Worm (Caenorhabditis elegans) whole organism, L3 larva: Measurements from ENCODE around the gene T05B4.12.

Experiments used
- eor-1 ChIP-seq, 2 experiments: fragments of 150-350 bp; optimal IDR thresholded peaks; 2 replicates each; lab custom pipeline; 2014 to 2018; ENCODE audit warnings: missing biosample characterization in 2 of 2, missing genetic modification characterization in 2 of 2
- nhr-12 ChIP-seq: fragments of 150-350 bp; optimal IDR thresholded peaks from 2 replicates; lab custom pipeline; 2014; ENCODE audit warnings: missing biosample characterization, missing genetic modification characterization
- nhr-25 ChIP-seq: sonication (generic microtip); optimal IDR thresholded peaks from 2 replicates; lab custom pipeline; 2017; ENCODE audit warnings: missing biosample characterization, missing genetic modification characterization
- ztf-4 ChIP-seq: fragments of 150-350 bp; optimal IDR thresholded peaks from 2 replicates; lab custom pipeline; 2014; ENCODE audit warnings: missing biosample characterization, missing genetic modification characterization

- TF ChIP-seq nhr-12 (tag; lab: Kevin White, UChicago) (no peak), eor-1 (tag; optimal IDR thresholded peaks at IDR 0.05; lab: Kevin White, UChicago) (no peak), nhr-25 (tag; lab: Kevin White, UChicago) (no peak), ztf-4 (tag; lab: Kevin White, UChicago) (no peak)
These were observed 38.7 kb upstream of the T05B4.12 start, which contains the start of gene Y45G5AM.3 for ce11 chrV:4164504-4164959.
